Worm (Caenorhabditis elegans) whole organism, young adult: Measurements from ENCODE around the gene phyh-1.

Source experiments
- C06A6.2 ChIP-seq: fragments of 200-800 bp; sonication (Bioruptor generic); conservative IDR thresholded peaks from 2 replicates; pipeline ENCODE4 v1.3.6; 2022; ENCODE audit warnings: missing genetic modification characterization, missing compliant biosample characterization
- F22D6.2 ChIP-seq: sonication (generic microtip); optimal IDR thresholded peaks from 2 replicates; lab custom pipeline; 2016; ENCODE audit warnings: mild to moderate bottlenecking, missing genetic modification characterization, missing compliant biosample characterization
- F52B5.7 ChIP-seq: sonication (generic microtip); optimal IDR thresholded peaks from 2 replicates; lab custom pipeline; 2016; ENCODE audit warnings: mild to moderate bottlenecking, missing genetic modification characterization, missing compliant biosample characterization
- F55B11.4 ChIP-seq: sonication (generic microtip); optimal IDR thresholded peaks from 2 replicates; lab custom pipeline; 2016; ENCODE audit warnings: missing compliant biosample characterization, missing genetic modification characterization, borderline replicate concordance; ENCODE audit not compliant: insufficient read depth
- F57A8.1 ChIP-seq: fragments of 200-800 bp; sonication (Bioruptor generic); optimal IDR thresholded peaks from 2 replicates; lab custom pipeline; 2018; ENCODE audit warnings: mild to moderate bottlenecking, missing genetic modification characterization, moderate library complexity, missing compliant biosample characterization
- Y56A3A.18 ChIP-seq: fragments of 200-800 bp; sonication (Bioruptor generic); IDR thresholded peaks from 2 replicates; pipeline ENCODE4 v1.3.6; 2022; ENCODE audit warnings: missing genetic modification reagents, missing genetic modification characterization, missing compliant biosample characterization
- akir-1 ChIP-seq: fragments of 200-800 bp; sonication (Bioruptor generic); optimal IDR thresholded peaks from 2 replicates; lab custom pipeline; 2018; ENCODE audit warnings: mild to moderate bottlenecking, missing genetic modification characterization, moderate library complexity, missing compliant biosample characterization
- ama-1 ChIP-seq, 3 experiments: fragments of 150-350 bp in 1 of 3; sonication (generic microtip) in 2 of 3; optimal IDR thresholded peaks; 2 replicates each; lab custom pipeline; 2014 to 2018; ENCODE audit warnings: missing biosample characterization in 2 of 3, missing genetic modification characterization in 2 of 3, missing genetic modification reagents in 2 of 3
- ceh-100 ChIP-seq: fragments of 200-800 bp; sonication (Bioruptor generic); IDR thresholded peaks from 2 replicates; pipeline ENCODE4 v1.3.6; 2022; ENCODE audit warnings: missing genetic modification reagents, missing genetic modification characterization, missing compliant biosample characterization
- ceh-79 ChIP-seq: sonication (generic microtip); optimal IDR thresholded peaks from 2 replicates; lab custom pipeline; 2017; ENCODE audit warnings: mild to moderate bottlenecking, missing genetic modification characterization, missing compliant biosample characterization
- chd-7 ChIP-seq: sonication (generic microtip); optimal IDR thresholded peaks from 2 replicates; lab custom pipeline; 2016; ENCODE audit warnings: mild to moderate bottlenecking, missing genetic modification characterization, moderate library complexity, missing compliant biosample characterization
- die-1 ChIP-seq: sonication (generic microtip); optimal IDR thresholded peaks from 2 replicates; lab custom pipeline; 2016; ENCODE audit warnings: missing genotype, mild to moderate bottlenecking, missing genetic modification characterization, missing compliant biosample characterization
- dpl-1 ChIP-seq: fragments of 150-350 bp; optimal IDR thresholded peaks from 2 replicates; lab custom pipeline; 2014; ENCODE audit warnings: missing biosample characterization, missing genetic modification reagents, missing genetic modification characterization
- efl-1 ChIP-seq: fragments of 150-350 bp; optimal IDR thresholded peaks from 2 replicates; lab custom pipeline; 2014; ENCODE audit warnings: missing biosample characterization, missing genetic modification reagents, missing genetic modification characterization
- ekl-4 ChIP-seq: fragments of 200-800 bp; sonication (Bioruptor generic); IDR thresholded peaks from 2 replicates; pipeline ENCODE4 v1.3.6; 2022; ENCODE audit warnings: missing genetic modification reagents, missing genetic modification characterization, missing compliant biosample characterization
- him-1 ChIP-seq: sonication (generic microtip); optimal IDR thresholded peaks from 2 replicates; lab custom pipeline; 2016; ENCODE audit warnings: missing genotype, missing genetic modification reagents, missing genetic modification characterization, missing compliant biosample characterization
- hmg-20 ChIP-seq: fragments of 200-800 bp; sonication (Bioruptor generic); IDR thresholded peaks from 2 replicates; pipeline ENCODE4 v1.3.6; 2022; ENCODE audit warnings: missing genetic modification reagents, missing genetic modification characterization, missing compliant biosample characterization
- hrde-1 ChIP-seq: sonication (generic microtip); optimal IDR thresholded peaks from 2 replicates; lab custom pipeline; 2016; ENCODE audit warnings: missing genetic modification characterization, mild to moderate bottlenecking, missing compliant biosample characterization, moderate library complexity, missing genotype, missing genetic modification reagents, borderline replicate concordance
- lag-1 ChIP-seq: fragments of 200-800 bp; sonication (Bioruptor generic); IDR thresholded peaks from 2 replicates; pipeline ENCODE4 v1.3.6; 2022; ENCODE audit warnings: missing genetic modification reagents, missing genetic modification characterization, missing compliant biosample characterization
- lin-54 ChIP-seq: fragments of 200-800 bp; sonication (Bioruptor generic); optimal IDR thresholded peaks from 2 replicates; lab custom pipeline; 2018; ENCODE audit warnings: mild to moderate bottlenecking, missing genetic modification characterization, missing compliant biosample characterization
- lir-1 ChIP-seq: fragments of 200-800 bp; sonication (Bioruptor generic); conservative IDR thresholded peaks from 2 replicates; pipeline ENCODE4 v1.3.6; 2022; ENCODE audit warnings: missing genetic modification reagents, missing genetic modification characterization, missing compliant biosample characterization
- lsy-27 ChIP-seq: sonication (generic microtip); optimal IDR thresholded peaks from 2 replicates; lab custom pipeline; 2017; ENCODE audit warnings: missing genetic modification characterization, mild to moderate bottlenecking, missing compliant biosample characterization, antibody characterized with exemption, missing genotype, borderline replicate concordance; ENCODE audit not compliant: insufficient read depth
- mes-4 ChIP-seq: sonication (generic microtip); optimal IDR thresholded peaks from 2 replicates; lab custom pipeline; 2016; ENCODE audit warnings: missing genotype, missing genetic modification characterization, missing compliant biosample characterization
- mxl-1 ChIP-seq: sonication (generic microtip); optimal IDR thresholded peaks from 2 replicates; lab custom pipeline; 2016; ENCODE audit warnings: missing genetic modification characterization, missing compliant biosample characterization
- nhr-27 ChIP-seq: fragments of 200-800 bp; sonication (Bioruptor generic); optimal IDR thresholded peaks from 2 replicates; lab custom pipeline; 2018; ENCODE audit warnings: mild to moderate bottlenecking, missing genetic modification characterization, moderate library complexity, missing compliant biosample characterization
- nhr-80 ChIP-seq: sonication (generic microtip); optimal IDR thresholded peaks from 2 replicates; lab custom pipeline; 2016; ENCODE audit warnings: missing genetic modification characterization, missing compliant biosample characterization
- rcor-1 ChIP-seq: fragments of 200-800 bp; sonication (Bioruptor generic); IDR thresholded peaks from 2 replicates; pipeline ENCODE4 v1.3.6; 2022; ENCODE audit warnings: missing genetic modification reagents, missing genetic modification characterization, missing compliant biosample characterization
- repo-1 ChIP-seq: sonication (generic microtip); optimal IDR thresholded peaks from 2 replicates; lab custom pipeline; 2017; ENCODE audit warnings: mild to moderate bottlenecking, missing genetic modification characterization, missing compliant biosample characterization
- rpc-1 ChIP-seq, 2 experiments: fragments of 150-350 bp in 1 of 2; sonication (generic microtip) in 1 of 2; optimal IDR thresholded peaks; 2 replicates each; lab custom pipeline; 2014 to 2018; ENCODE audit warnings: missing biosample characterization in 1 of 2, missing genetic modification characterization in 1 of 2, missing genetic modification reagents in 1 of 2, missing genotype in 1 of 2
- sdz-38 ChIP-seq: sonication (generic microtip); optimal IDR thresholded peaks from 2 replicates; lab custom pipeline; 2016; ENCODE audit warnings: missing genotype, missing genetic modification characterization, missing compliant biosample characterization
- snpc-1.3 ChIP-seq: sonication (generic microtip); optimal IDR thresholded peaks from 2 replicates; lab custom pipeline; 2017; ENCODE audit warnings: missing genetic modification characterization, mild to moderate bottlenecking, missing compliant biosample characterization, antibody characterized with exemption, moderate library complexity, missing genotype, missing genetic modification reagents; ENCODE audit not compliant: insufficient read depth
- snpc-4 ChIP-seq, 5 experiments: fragments of 150-350 bp in 1 of 5; sonication (generic microtip) in 4 of 5; optimal IDR thresholded peaks; 2 replicates each; lab custom pipeline; 2014 to 2018; ENCODE audit warnings: missing genetic modification characterization in 5 of 5, missing biosample characterization in 3 of 5, antibody characterized with exemption in 2 of 5, mild to moderate bottlenecking in 2 of 5, missing compliant biosample characterization in 2 of 5, missing genotype in 2 of 5, moderate library complexity in 2 of 5, missing genetic modification reagents in 1 of 5
- unc-62 ChIP-seq: fragments of 150-350 bp; optimal IDR thresholded peaks from 2 replicates; lab custom pipeline; 2014; ENCODE audit warnings: missing biosample characterization, missing genetic modification reagents, missing genetic modification characterization
- xnd-1 ChIP-seq: sonication (generic microtip); optimal IDR thresholded peaks from 2 replicates; lab custom pipeline; 2016; ENCODE audit warnings: missing genotype, missing genetic modification reagents, missing genetic modification characterization, missing compliant biosample characterization
- ztf-6 ChIP-seq: fragments of 200-800 bp; sonication (Bioruptor generic); IDR thresholded peaks from 2 replicates; pipeline ENCODE4 v1.3.6; 2022; ENCODE audit warnings: missing genetic modification reagents, missing genetic modification characterization, missing compliant biosample characterization

phyh-1 gene

ce11 chrIV:17249691-17250181, 9.5 kb downstream of the phyh-1 start, which contains the start of gene eelo-2 (continued):
- no peak for TF ChIP-seq rpc-1 (optimal IDR thresholded peaks at IDR 0.05; lab: Kevin White, UChicago)
- no peak for TF ChIP-seq rpc-1 (tag; optimal IDR thresholded peaks at IDR 0.05; lab: Kevin White, UChicago)
- TF ChIP-seq Y56A3A.18 (GFP tag; lab: Robert Waterston, UW): peak; percentile 96
- peak; percentile 97 for TF ChIP-seq ekl-4 (GFP tag; lab: Robert Waterston, UW)
- peak; percentile 95 for TF ChIP-seq lir-1 (GFP tag; lab: Robert Waterston, UW)
- no peak for TF ChIP-seq ama-1 (optimal IDR thresholded peaks at IDR 0.05; lab: Kevin White, UChicago)
- TF ChIP-seq ama-1 (GFP tag; optimal IDR thresholded peaks at IDR 0.05; lab: Kevin White, UChicago): no peak
- TF ChIP-seq F22D6.2 (tag; lab: Kevin White, UChicago): peak; percentile 89
- TF ChIP-seq unc-62 (GFP tag; lab: Kevin White, UChicago): peak; percentile 60
- no peak for TF ChIP-seq mxl-1
- peak; percentile 94 for TF ChIP-seq snpc-4 (GFP tag; optimal IDR thresholded peaks at IDR 0.05; lab: Kevin White, UChicago)
- TF ChIP-seq snpc-4 (tag; optimal IDR thresholded peaks at IDR 0.05; lab: Kevin White, UChicago): peak; percentile 90 to 97 (median 97)
- TF ChIP-seq efl-1 (GFP tag; lab: Kevin White, UChicago): peak; percentile 95
- peak; percentile 98 for TF ChIP-seq rcor-1 (GFP tag; lab: Robert Waterston, UW)
- peak; percentile 66 for TF ChIP-seq hrde-1
- peak; percentile 87 for TF ChIP-seq ztf-6 (GFP tag; lab: Robert Waterston, UW)
- peak; percentile 65 for TF ChIP-seq xnd-1
- peak; percentile 86 for TF ChIP-seq chd-7 (tag; lab: Kevin White, UChicago)
- TF ChIP-seq F57A8.1 (GFP tag; lab: Kevin White, UChicago): no peak
- peak; percentile 100 for TF ChIP-seq lin-54 (GFP tag; lab: Kevin White, UChicago)
- TF ChIP-seq repo-1 (tag; lab: Kevin White, UChicago): peak; percentile 96
- peak; percentile 93 for TF ChIP-seq snpc-1.3 (tag; lab: Kevin White, UChicago)
- TF ChIP-seq nhr-27 (tag; lab: Kevin White, UChicago): no peak
- TF ChIP-seq akir-1 (GFP tag; lab: Kevin White, UChicago): peak; percentile 78
- TF ChIP-seq lsy-27 (tag; lab: Kevin White, UChicago): peak; percentile 15
- TF ChIP-seq hmg-20 (GFP tag; lab: Robert Waterston, UW): peak; percentile 94
- peak; percentile 14 for TF ChIP-seq mes-4 (tag; lab: Kevin White, UChicago)
- peak; percentile 79 for TF ChIP-seq F52B5.7 (tag; lab: Kevin White, UChicago)
- no peak for TF ChIP-seq sdz-38 (tag; lab: Kevin White, UChicago)
- TF ChIP-seq F55B11.4 (tag; lab: Kevin White, UChicago): no peak
- no peak for TF ChIP-seq ceh-79 (tag; lab: Kevin White, UChicago)
- TF ChIP-seq die-1 (tag; lab: Kevin White, UChicago): no peak
- TF ChIP-seq C06A6.2: peak; percentile 96
- TF ChIP-seq, all 124 proteins: peak for 94

DNA sequence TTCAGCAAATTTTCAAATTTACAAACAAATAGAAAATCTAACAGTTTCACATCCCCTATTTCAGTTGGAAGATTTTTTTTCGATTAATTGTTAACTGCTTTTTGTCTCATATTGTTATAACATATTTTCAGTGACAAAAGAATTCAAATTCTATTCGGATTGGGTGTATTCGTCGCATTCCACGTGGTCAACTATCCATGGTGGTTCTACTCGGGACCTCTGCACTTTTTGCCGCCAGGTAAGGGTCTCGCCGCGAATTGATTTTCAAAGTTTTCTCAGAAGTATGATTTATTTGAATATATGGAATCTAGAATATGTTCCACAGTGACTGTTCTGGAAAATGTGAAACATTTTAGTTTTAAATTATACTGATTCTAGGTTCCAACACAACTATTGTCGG, 10.7 kb downstream of the phyh-1 start:
- TF ChIP-seq nhr-80 (tag; lab: Kevin White, UChicago): no peak
- TF ChIP-seq him-1 (tag; lab: Kevin White, UChicago): no peak
- TF ChIP-seq lag-1 (GFP tag; lab: Robert Waterston, UW): no peak
- no peak for TF ChIP-seq dpl-1 (GFP tag; lab: Kevin White, UChicago)
- no peak for TF ChIP-seq ceh-100 (GFP tag; lab: Robert Waterston, UW)
- TF ChIP-seq mxl-1: no peak
